Worm (Caenorhabditis elegans): ENCODE measurements around the gene nlp-63.

nlp-63 gene

DNA sequence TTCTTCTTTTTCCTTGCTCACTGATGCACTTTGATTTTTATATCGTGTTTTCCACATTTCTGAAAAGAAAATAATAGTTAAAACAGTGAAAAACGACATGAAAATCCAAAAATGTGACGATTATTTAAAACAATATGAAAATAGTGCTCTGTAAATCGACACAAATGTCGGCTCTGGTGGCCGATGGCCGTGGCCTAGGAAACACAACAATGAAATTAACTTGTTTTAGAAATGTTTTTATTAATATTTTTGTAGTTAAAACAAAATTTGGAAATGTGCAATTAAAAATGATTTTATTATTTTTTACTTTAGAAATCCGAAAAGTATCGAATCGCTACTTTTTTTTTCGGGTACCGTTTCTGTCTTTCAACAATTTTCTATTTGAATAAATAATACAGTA lies 45.6 kb downstream of the nlp-63 start, which contains the start of gene arv-1:
Gene arv-1 (minus strand): TSS at position 65 of the 400 bp plus-strand sequence.
- TF ChIP-seq aptf-3 (GFP tag; IDR thresholded peaks at IDR 0.05) (no peak), B0019.2 (GFP tag; conservative IDR thresholded peaks at IDR 0.05) (peak; percentile 63; the same call in 1 of the 2 replicates), F37B4.10 (GFP tag; IDR thresholded peaks at IDR 0.05) (no peak), hsf-1 (GFP tag; IDR thresholded peaks at IDR 0.05) (no peak), akir-1 (GFP tag; optimal IDR thresholded peaks at IDR 0.05) (no peak), ztf-3 (GFP tag; optimal IDR thresholded peaks at IDR 0.05) (no peak), let-607 (tag; optimal IDR thresholded peaks at IDR 0.05) (no peak), cebp-1 (GFP tag; IDR thresholded peaks at IDR 0.05) (no peak), cebp-1 (tag; optimal IDR thresholded peaks at IDR 0.05) (no peak), ceh-40 (GFP tag; IDR thresholded peaks at IDR 0.05) (no peak), egl-44 (GFP tag; IDR thresholded peaks at IDR 0.05) (no peak), Y53F4B.3 (GFP tag; IDR thresholded peaks at IDR 0.05) (no peak), F39B2.1 (GFP tag; IDR thresholded peaks at IDR 0.05) (no peak), lin-40 (tag; optimal IDR thresholded peaks at IDR 0.05) (no peak), mxl-1 (tag; optimal IDR thresholded peaks at IDR 0.05) (no peak), ztf-28 (GFP tag; IDR thresholded peaks at IDR 0.05) (no peak), hmg-1.2 (GFP tag; IDR thresholded peaks at IDR 0.05) (peak; percentile 52; the same call in 1 of the 2 replicates), unc-130 (GFP tag; optimal IDR thresholded peaks at IDR 0.05) (peak; percentile 1), snpc-1.3 (tag; optimal IDR thresholded peaks at IDR 0.05; ENCODE audit: insufficient read depth) (no peak), tbp1 (GFP tag; optimal IDR thresholded peaks at IDR 0.05) (no peak), snpc-4 (GFP tag; optimal IDR thresholded peaks at IDR 0.05) (no peak), snpc-4 (tag; optimal IDR thresholded peaks at IDR 0.05) (peak in 1 of 4 experiments; percentile 6), nfya-2 (GFP tag; IDR thresholded peaks at IDR 0.05) (no peak), lir-1 (GFP tag; conservative IDR thresholded peaks at IDR 0.05) (no peak), dox-1 (GFP tag; IDR thresholded peaks at IDR 0.05) (peak; percentile 61; the same call in 1 of the 2 replicates), F49E8.2 (tag; optimal IDR thresholded peaks at IDR 0.05; ENCODE audit: insufficient read depth) (no peak), D2030.7 (GFP tag; IDR thresholded peaks at IDR 0.05) (no peak), gei-17 (GFP tag; optimal IDR thresholded peaks at IDR 0.05) (no peak), dpl-1 (GFP tag; optimal IDR thresholded peaks at IDR 0.05) (no peak), tlf-1 (GFP tag; optimal IDR thresholded peaks at IDR 0.05) (no peak), ets-4 (GFP tag; optimal IDR thresholded peaks at IDR 0.05) (no peak), Y53G8AR.9 (GFP tag; conservative IDR thresholded peaks at IDR 0.05) (no peak), T07F8.4 (tag; optimal IDR thresholded peaks at IDR 0.05) (no peak), nfyb-1 (GFP tag; IDR thresholded peaks at IDR 0.05) (no peak), unc-62 (GFP tag; optimal IDR thresholded peaks at IDR 0.05) (no peak), xnd-1 (tag; optimal IDR thresholded peaks at IDR 0.05) (no peak), somi-1 (GFP tag; optimal IDR thresholded peaks at IDR 0.05) (no peak), bed-1 (GFP tag; IDR thresholded peaks at IDR 0.05) (no peak), hrde-1 (tag; optimal IDR thresholded peaks at IDR 0.05; ENCODE audit: borderline replicate concordance) (no peak), K12H6.12 (tag; optimal IDR thresholded peaks at IDR 0.05) (no peak), ztf-25 (GFP tag; IDR thresholded peaks at IDR 0.05) (no peak), ztf-22 (GFP tag; optimal IDR thresholded peaks at IDR 0.05) (no peak), K11D2.4 (GFP tag; IDR thresholded peaks at IDR 0.05) (no peak), him-1 (tag; optimal IDR thresholded peaks at IDR 0.05) (peak; percentile 11), hmg-20 (GFP tag; IDR thresholded peaks at IDR 0.05) (no peak), sptf-2 (GFP tag; optimal IDR thresholded peaks at IDR 0.05) (no peak), snpc-1.1 (tag; optimal IDR thresholded peaks at IDR 0.05; ENCODE audit: insufficient read depth) (no peak), ceh-58 (GFP tag; IDR thresholded peaks at IDR 0.05) (no peak), aptf-2 (GFP tag; conservative IDR thresholded peaks at IDR 0.05) (no peak)

Measured in whole organism, young adult.